Fruit fly (Drosophila melanogaster): ENCODE measurements around the gene Cbl.

- TF ChIP-seq CG7101 (tag; optimal IDR thresholded peaks at IDR 0.05) (no peak), CG11617 (GFP tag; optimal IDR thresholded peaks at IDR 0.05) (no peak), CG33017 (tag; optimal IDR thresholded peaks at IDR 0.05) (no peak), bab1 (GFP tag; optimal IDR thresholded peaks at IDR 0.05) (no peak), CG1620 (GFP tag; optimal IDR thresholded peaks at IDR 0.05) (no peak), Mnt (GFP tag; optimal IDR thresholded peaks at IDR 0.05) (no peak), toe (GFP tag; optimal IDR thresholded peaks at IDR 0.05) (no peak), kay (GFP tag; ENCODE audit: borderline replicate concordance) (no peak)
Measured at dm6 chr3L:8456472-8457049, 31.8 kb downstream of the Cbl start.
